Fruit fly (Drosophila melanogaster): ENCODE data around the gene yellow-c.

dm6 chr2L:15056359-15057220 lies 21.4 kb downstream of the yellow-c start:
- TF ChIP-seq psq (optimal IDR thresholded peaks at IDR 0.05) (no peak), h (optimal IDR thresholded peaks at IDR 0.05) (no peak)
